Worm (Caenorhabditis elegans) whole organism, late embryonic: ENCODE data around the gene F47C12.8.

Experiments used
- C08G9.2 ChIP-seq: sonication (generic microtip); optimal IDR thresholded peaks from 2 replicates; lab custom pipeline; 2016; ENCODE audit warnings: mild to moderate bottlenecking, missing genetic modification characterization, moderate library complexity, missing compliant biosample characterization
- K02D7.2 ChIP-seq: sonication (generic microtip); optimal IDR thresholded peaks from 2 replicates; lab custom pipeline; 2017; ENCODE audit warnings: mild to moderate bottlenecking, missing genetic modification characterization, missing compliant biosample characterization
- T23F11.4 ChIP-seq: fragments of 200-800 bp; sonication (Bioruptor generic); optimal IDR thresholded peaks from 2 replicates; lab custom pipeline; 2018; ENCODE audit warnings: mild to moderate bottlenecking, missing genetic modification characterization, missing compliant biosample characterization
- ama-1 ChIP-seq: fragments of 150-350 bp; optimal IDR thresholded peaks from 2 replicates; lab custom pipeline; 2014
- ceh-22 ChIP-seq: sonication (generic microtip); optimal IDR thresholded peaks from 2 replicates; lab custom pipeline; 2017; ENCODE audit warnings: missing biosample characterization, missing genetic modification characterization
- ceh-31 ChIP-seq: sonication (generic microtip); optimal IDR thresholded peaks from 2 replicates; lab custom pipeline; 2016; ENCODE audit warnings: missing genetic modification characterization, missing compliant biosample characterization
- ceh-34 ChIP-seq: sonication (generic microtip); optimal IDR thresholded peaks from 2 replicates; lab custom pipeline; 2016; ENCODE audit warnings: mild to moderate bottlenecking, missing genetic modification characterization, missing compliant biosample characterization
- ceh-45 ChIP-seq: fragments of 200-800 bp; sonication (Bioruptor generic); IDR thresholded peaks from 2 replicates; pipeline ENCODE4 v1.3.6; 2022; ENCODE audit warnings: missing genetic modification reagents, missing genetic modification characterization, missing compliant biosample characterization
- ceh-6 ChIP-seq: fragments of 200-800 bp; sonication (Bioruptor generic); optimal IDR thresholded peaks from 2 replicates; lab custom pipeline; 2018; ENCODE audit warnings: mild to moderate bottlenecking, missing genetic modification characterization, missing compliant biosample characterization
- che-1 ChIP-seq: sonication (generic microtip); optimal IDR thresholded peaks from 2 replicates; lab custom pipeline; 2016; ENCODE audit warnings: mild to moderate bottlenecking, missing genetic modification characterization, missing compliant biosample characterization
- dmd-4 ChIP-seq: sonication (generic microtip); optimal IDR thresholded peaks from 2 replicates; lab custom pipeline; 2016; ENCODE audit warnings: borderline replicate concordance, missing genetic modification characterization, missing compliant biosample characterization
- dve-1 ChIP-seq: sonication (generic microtip); optimal IDR thresholded peaks from 2 replicates; lab custom pipeline; 2017; ENCODE audit warnings: antibody characterized with exemption, mild to moderate bottlenecking, missing genetic modification characterization, missing compliant biosample characterization
- elt-4 ChIP-seq: sonication (generic microtip); optimal IDR thresholded peaks from 2 replicates; lab custom pipeline; 2016; ENCODE audit warnings: missing genetic modification characterization, missing compliant biosample characterization
- ets-4 ChIP-seq: sonication (generic microtip); optimal IDR thresholded peaks from 2 replicates; lab custom pipeline; 2016; ENCODE audit warnings: missing genetic modification characterization, missing compliant biosample characterization
- eyg-1 ChIP-seq: sonication (generic microtip); optimal IDR thresholded peaks from 2 replicates; lab custom pipeline; 2016; ENCODE audit warnings: missing genotype, missing genetic modification characterization, missing compliant biosample characterization
- fax-1 ChIP-seq: sonication (generic microtip); optimal IDR thresholded peaks from 2 replicates; lab custom pipeline; 2016; ENCODE audit warnings: missing genotype, missing genetic modification characterization, missing compliant biosample characterization
- fkh-10 ChIP-seq: fragments of 150-350 bp; optimal IDR thresholded peaks from 2 replicates; lab custom pipeline; 2014; ENCODE audit warnings: missing biosample characterization, missing genetic modification reagents, missing genetic modification characterization
- fkh-6 ChIP-seq: sonication (generic microtip); optimal IDR thresholded peaks from 2 replicates; lab custom pipeline; 2016; ENCODE audit warnings: missing genetic modification characterization, missing compliant biosample characterization
- gmeb-2 ChIP-seq: sonication (generic microtip); optimal IDR thresholded peaks from 2 replicates; lab custom pipeline; 2016; ENCODE audit warnings: missing genetic modification characterization, inconsistent platforms, missing compliant biosample characterization
- hlh-13 ChIP-seq: fragments of 200-800 bp; sonication (Bioruptor generic); optimal IDR thresholded peaks from 2 replicates; lab custom pipeline; 2018; ENCODE audit warnings: mild to moderate bottlenecking, missing genetic modification characterization, missing compliant biosample characterization
- hlh-15 ChIP-seq: sonication (generic microtip); optimal IDR thresholded peaks from 2 replicates; lab custom pipeline; 2016; ENCODE audit warnings: missing genetic modification characterization, missing compliant biosample characterization
- hlh-30 ChIP-seq: sonication (generic microtip); optimal IDR thresholded peaks from 2 replicates; lab custom pipeline; 2017; ENCODE audit warnings: antibody characterized with exemption, missing genetic modification characterization, missing compliant biosample characterization; ENCODE audit not compliant: insufficient read depth
- mec-3 ChIP-seq: sonication (generic microtip); optimal IDR thresholded peaks from 2 replicates; lab custom pipeline; 2016; ENCODE audit warnings: borderline replicate concordance, missing genetic modification characterization, missing compliant biosample characterization
- nhr-11 ChIP-seq: fragments of 150-350 bp; optimal IDR thresholded peaks from 2 replicates; lab custom pipeline; 2014; ENCODE audit warnings: missing biosample characterization, missing genetic modification characterization
- pag-3 ChIP-seq: sonication (generic microtip); optimal IDR thresholded peaks from 2 replicates; lab custom pipeline; 2016; ENCODE audit warnings: missing compliant biosample characterization, missing genetic modification characterization, borderline replicate concordance
- pha-2 ChIP-seq: sonication (generic microtip); optimal IDR thresholded peaks from 2 replicates; lab custom pipeline; 2017; ENCODE audit warnings: mild to moderate bottlenecking, missing genetic modification characterization, missing compliant biosample characterization
- pha-4 ChIP-seq: fragments of 150-350 bp; optimal IDR thresholded peaks from 2 replicates; lab custom pipeline; 2018; ENCODE audit warnings: missing biosample characterization, missing genetic modification reagents, missing genetic modification characterization
- pqm-1 ChIP-seq: sonication (generic microtip); optimal IDR thresholded peaks from 2 replicates; lab custom pipeline; 2016; ENCODE audit warnings: missing genetic modification characterization, missing compliant biosample characterization
- rnt-1 ChIP-seq: sonication (generic microtip); optimal IDR thresholded peaks from 2 replicates; lab custom pipeline; 2016; ENCODE audit warnings: missing genetic modification characterization, missing compliant biosample characterization
- sdc-2 ChIP-seq: sonication (generic microtip); optimal IDR thresholded peaks from 2 replicates; lab custom pipeline; 2016; ENCODE audit warnings: missing genotype, missing genetic modification characterization, missing compliant biosample characterization
- unc-55 ChIP-seq: sonication (generic microtip); optimal IDR thresholded peaks from 2 replicates; lab custom pipeline; 2017; ENCODE audit warnings: missing biosample characterization, missing genetic modification reagents, missing genetic modification characterization
- unc-86 ChIP-seq: sonication (generic microtip); optimal IDR thresholded peaks from 2 replicates; lab custom pipeline; 2016; ENCODE audit warnings: missing genetic modification characterization, missing compliant biosample characterization

F47C12.8 gene

ce11 chrIV:4019836-4020235, 21.4 kb upstream of the F47C12.8 start (continued):
- no peak for TF ChIP-seq mec-3

DNA sequence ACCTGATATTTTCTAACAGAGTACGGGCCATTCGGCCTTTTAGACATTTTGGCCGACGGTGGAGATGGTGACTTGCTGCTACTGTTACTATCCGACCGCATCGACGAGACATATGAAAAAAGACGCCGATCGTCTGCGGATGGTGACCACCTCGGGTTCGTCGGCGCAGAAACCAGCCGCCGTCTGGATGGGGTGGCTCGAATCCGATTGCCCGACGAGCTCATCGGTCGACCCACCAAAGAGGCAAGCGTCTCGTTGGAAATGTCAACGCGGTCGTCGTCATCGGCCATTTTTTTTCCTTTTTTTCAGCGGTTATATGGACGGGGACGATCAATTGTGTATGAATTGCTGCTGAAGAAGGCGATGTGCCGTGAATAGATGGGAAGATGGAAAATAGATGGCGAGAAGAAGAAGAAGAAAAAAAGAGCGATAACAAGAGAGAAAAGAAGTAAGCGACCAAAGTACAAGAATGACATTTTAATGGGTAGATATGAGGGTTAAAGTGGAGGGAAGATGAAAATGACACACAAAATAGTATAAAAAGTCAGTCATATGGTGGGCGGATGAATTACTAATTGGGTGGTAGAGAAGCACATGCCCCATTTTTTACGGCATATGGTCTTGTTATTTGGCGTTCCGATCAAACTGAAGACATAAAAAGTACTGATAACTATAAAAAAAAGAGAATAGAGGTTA, 20.4 kb upstream of the F47C12.8 start:
- TF ChIP-seq pha-4 (tag; lab: Kevin White, UChicago) = no peak
- no peak for TF ChIP-seq nhr-11 (tag; lab: Kevin White, UChicago)
- no peak for TF ChIP-seq dve-1 (tag; lab: Kevin White, UChicago)
- TF ChIP-seq hlh-13 (GFP tag; lab: Kevin White, UChicago) = no peak
- TF ChIP-seq unc-86 (tag; lab: Kevin White, UChicago) = no peak
- no peak for TF ChIP-seq che-1 (tag; lab: Kevin White, UChicago)
- TF ChIP-seq dmd-4 (tag; lab: Kevin White, UChicago) = no peak
- TF ChIP-seq ceh-22 (tag; lab: Kevin White, UChicago) = no peak
- TF ChIP-seq ceh-34 (tag; lab: Kevin White, UChicago) = no peak
- no peak for TF ChIP-seq rnt-1 (tag; lab: Kevin White, UChicago)
- no peak for TF ChIP-seq fkh-6 (tag; lab: Kevin White, UChicago)
- TF ChIP-seq hlh-30 (tag; lab: Kevin White, UChicago) = no peak
- no peak for TF ChIP-seq T23F11.4 (GFP tag; lab: Kevin White, UChicago)
- TF ChIP-seq fkh-10 (GFP tag; lab: Kevin White, UChicago) = no peak
- TF ChIP-seq pqm-1 (tag; lab: Kevin White, UChicago) = no peak
- no peak for TF ChIP-seq pag-3
- no peak for TF ChIP-seq unc-55 (GFP tag; lab: Kevin White, UChicago)
- no peak for TF ChIP-seq sdc-2 (tag; lab: Kevin White, UChicago)

DNA sequence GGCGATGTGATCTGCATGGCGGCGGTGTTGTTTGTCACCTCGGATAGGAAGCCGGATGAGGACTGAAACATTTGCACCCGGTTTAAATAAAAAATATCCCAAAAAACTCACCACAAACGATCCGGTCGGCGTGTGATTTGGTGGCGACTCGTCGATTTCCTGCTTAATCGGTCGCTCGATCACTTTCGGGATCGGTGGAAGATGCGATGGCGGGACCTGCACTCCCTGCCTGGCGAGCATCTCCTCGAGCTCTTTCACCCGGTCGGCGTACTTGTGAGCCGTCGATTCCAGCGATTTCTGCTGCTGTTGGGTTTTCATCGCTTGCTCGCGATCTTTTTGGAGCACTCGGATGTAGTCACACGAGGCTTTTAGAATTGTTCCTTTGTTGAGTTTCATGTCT, 18.3 kb upstream of the F47C12.8 start:
- no peak for TF ChIP-seq eyg-1 (tag; lab: Kevin White, UChicago)
- TF ChIP-seq C08G9.2 (tag; lab: Kevin White, UChicago) = no peak
- TF ChIP-seq unc-86 (tag; lab: Kevin White, UChicago) = no peak

ce11 chrIV:4015660-4016059, 17.2 kb upstream of the F47C12.8 start:
- TF ChIP-seq fax-1 (tag; lab: Kevin White, UChicago) = no peak
- no peak for TF ChIP-seq elt-4 (tag; lab: Kevin White, UChicago)
- TF ChIP-seq gmeb-2 (tag; lab: Kevin White, UChicago) = no peak
- TF ChIP-seq pha-2 = no peak

ce11 chrIV:4014341-4014826, 16.0 kb upstream of the F47C12.8 start:
- no peak for TF ChIP-seq rnt-1 (tag; lab: Kevin White, UChicago)
- TF ChIP-seq elt-4 (tag; lab: Kevin White, UChicago) = no peak
- TF ChIP-seq ceh-45 (GFP tag; lab: Robert Waterston, UW) = no peak
- no peak for TF ChIP-seq pha-2

- no peak for TF ChIP-seq ceh-6 (GFP tag; lab: Kevin White, UChicago)
- TF ChIP-seq ets-4 (tag; lab: Kevin White, UChicago) = no peak
- no peak for TF ChIP-seq pag-3
- TF ChIP-seq hlh-15 = no peak
- TF ChIP-seq ceh-45 (GFP tag; lab: Robert Waterston, UW) = no peak
- no peak for TF ChIP-seq fax-1 (tag; lab: Kevin White, UChicago)
- TF ChIP-seq hlh-13 (GFP tag; lab: Kevin White, UChicago) = no peak
- no peak for TF ChIP-seq mec-3
- no peak for TF ChIP-seq ceh-31 (tag; lab: Kevin White, UChicago)
- no peak for TF ChIP-seq K02D7.2 (tag; lab: Kevin White, UChicago)
- TF ChIP-seq eyg-1 (tag; lab: Kevin White, UChicago) = no peak
- TF ChIP-seq ama-1 = no peak
- TF ChIP-seq unc-86 (tag; lab: Kevin White, UChicago) = no peak
These were observed 15.2 kb upstream of the F47C12.8 start for ce11 chrIV:4013621-4014020.
